Fruit fly (Drosophila melanogaster) whole organism: ENCODE measurements around the gene CG2116.

Experiments
- CG8478 ChIP-seq: fragments of >200 bp; optimal IDR thresholded peaks from 2 replicates; lab custom pipeline; 2018; ENCODE audit warnings: inconsistent platforms
- Dll ChIP-seq: fragments of >200 bp; optimal IDR thresholded peaks from 2 replicates; lab custom pipeline; 2017
- pan ChIP-seq: fragments of >200 bp; optimal IDR thresholded peaks from 2 replicates; lab custom pipeline; 2017
- usp ChIP-seq: fragments of >200 bp; optimal IDR thresholded peaks from 2 replicates; lab custom pipeline; 2017; ENCODE audit warnings: missing biosample characterization, missing genetic modification characterization, mixed read lengths

DNA sequence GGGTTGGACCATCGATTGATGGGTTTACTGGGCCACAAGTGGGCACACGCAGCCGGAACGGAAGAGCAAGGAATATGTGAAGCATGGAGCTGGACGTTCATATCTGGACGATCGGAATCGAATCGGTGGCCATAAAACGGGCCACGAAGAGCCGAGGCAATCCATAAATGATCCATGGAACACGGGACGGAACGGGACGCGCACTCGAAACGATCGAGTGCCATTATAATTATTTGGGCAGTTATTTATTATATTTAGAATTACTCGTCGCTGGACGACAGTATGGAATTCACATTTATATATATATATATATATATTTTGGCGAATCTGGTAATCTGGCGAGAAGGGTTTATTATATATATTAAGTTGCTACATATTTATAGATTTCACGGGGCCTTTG is 21.7 kb upstream of the CG2116 start:
- TF ChIP-seq CG8478 (lab: Kevin White, UChicago) (no peak), Dll (lab: Kevin White, UChicago) (no peak), usp (no peak), pan (lab: Kevin White, UChicago) (no peak)
